Worm (Caenorhabditis elegans): ENCODE results near the gene nphp-1.

DNA sequence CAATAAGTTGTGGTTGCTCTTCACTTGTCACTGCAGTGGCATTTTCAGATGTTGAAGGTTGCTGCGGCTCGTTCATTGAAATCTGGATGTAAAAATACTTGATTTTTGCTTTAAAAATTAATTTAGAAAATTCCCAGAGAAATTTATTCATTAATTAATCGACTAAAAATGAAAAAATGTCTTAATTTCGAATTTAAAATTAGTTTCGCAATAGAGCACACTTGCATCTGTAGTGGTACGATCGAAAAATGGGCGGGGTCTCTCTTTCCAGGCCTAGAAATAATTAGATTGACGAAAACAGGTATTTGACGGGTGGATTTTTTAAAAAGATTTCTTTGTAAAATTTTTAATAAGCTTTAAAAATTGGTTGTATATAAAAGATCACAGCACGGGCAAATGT is 10.6 kb upstream of the nphp-1 start, which contains the start of gene D2089.8:
- TF ChIP-seq elt-2 (tag; optimal IDR thresholded peaks at IDR 0.05) (no peak), ceh-22 (tag; optimal IDR thresholded peaks at IDR 0.05) (no peak), nfya-1 (tag; optimal IDR thresholded peaks at IDR 0.05) (no peak), hlh-8 (tag; optimal IDR thresholded peaks at IDR 0.05) (no peak), pqm-1 (tag; optimal IDR thresholded peaks at IDR 0.05) (no peak), fax-1 (tag; optimal IDR thresholded peaks at IDR 0.05) (no peak), elt-4 (tag; optimal IDR thresholded peaks at IDR 0.05) (no peak), unc-3 (GFP tag; conservative IDR thresholded peaks at IDR 0.05) (no peak), unc-3 (tag; optimal IDR thresholded peaks at IDR 0.05) (no peak), ceh-14 (tag; optimal IDR thresholded peaks at IDR 0.05) (peak; percentile 34)
